Worm (Caenorhabditis elegans) whole organism, mixed stage, embryonic: Measurements from ENCODE around the gene K03A11.5.

Experiments
- ces-1 ChIP-seq: fragments of 150-350 bp; optimal IDR thresholded peaks from 2 replicates; lab custom pipeline; 2014; ENCODE audit warnings: missing biosample characterization, missing genetic modification reagents, missing genetic modification characterization
- nhr-28 ChIP-seq: fragments of 150-350 bp; optimal IDR thresholded peaks from 2 replicates; lab custom pipeline; 2014; ENCODE audit warnings: missing biosample characterization, missing genetic modification characterization
- unc-62 ChIP-seq: fragments of 150-350 bp; optimal IDR thresholded peaks from 2 replicates; lab custom pipeline; 2014; ENCODE audit warnings: missing biosample characterization, missing genetic modification reagents, missing genetic modification characterization

- TF ChIP-seq nhr-28 (tag; lab: Kevin White, UChicago) = no peak
- TF ChIP-seq unc-62 (GFP tag; lab: Kevin White, UChicago) = no peak
- no peak for TF ChIP-seq ces-1 (GFP tag; lab: Kevin White, UChicago)
Measured at ce11 chrX:13014341-13014740, 49.0 kb upstream of the K03A11.5 start.
